Fruit fly (Drosophila melanogaster) whole organism, wandering third instar larva: Measurements from ENCODE around the gene CG43915.

ENCODE experiments used
- Abd-B ChIP-seq: fragments of >200 bp; optimal IDR thresholded peaks from 2 replicates; lab custom pipeline; 2017; ENCODE audit warnings: missing biosample characterization, missing genetic modification characterization
- CG32264 ChIP-seq: fragments of 200-800 bp; sonication (Bioruptor generic); optimal IDR thresholded peaks from 2 replicates; lab custom pipeline; 2016; ENCODE audit warnings: missing biosample characterization, missing genetic modification characterization
- CrebA ChIP-seq: fragments of 200-800 bp; sonication (Bioruptor generic); optimal IDR thresholded peaks from 2 replicates; lab custom pipeline; 2016; ENCODE audit warnings: missing biosample characterization, mild to moderate bottlenecking, missing genetic modification characterization, borderline replicate concordance
- Dif ChIP-seq: fragments of 200-275, 200-300 bp; sonication (Bioruptor generic); optimal IDR thresholded peaks from 2 replicates; lab custom pipeline; 2018; ENCODE audit warnings: missing biosample characterization, missing genetic modification characterization; ENCODE audit not compliant: partially characterized antibody
- HLH106 ChIP-seq: fragments of 200-800 bp; optimal IDR thresholded peaks from 3 replicates; lab custom pipeline; 2019; ENCODE audit warnings: missing biosample characterization, mild to moderate bottlenecking, missing genetic modification characterization, moderate library complexity
- Hr78 ChIP-seq: fragments of >200 bp; optimal IDR thresholded peaks from 2 replicates; lab custom pipeline; 2017; ENCODE audit warnings: missing biosample characterization, missing genetic modification characterization
- Myc ChIP-seq: fragments of >200 bp; optimal IDR thresholded peaks from 2 replicates; lab custom pipeline; 2017
- N ChIP-seq: fragments of >200 bp; optimal IDR thresholded peaks from 2 replicates; lab custom pipeline; 2018; ENCODE audit warnings: missing biosample characterization, missing external identifiers, missing genetic modification characterization
- Rel ChIP-seq, 2 experiments: fragments of 200-800 bp; sonication (Bioruptor generic) in 1 of 2; optimal IDR thresholded peaks; 2 replicates in 1 of 2; 3 replicates in 1 of 2; lab custom pipeline; 2016 to 2019; ENCODE audit warnings: mild to moderate bottlenecking in 2 of 2, missing biosample characterization in 2 of 2, missing genetic modification characterization in 2 of 2, moderate library complexity in 1 of 2
- Sp1 ChIP-seq: fragments of 200-800 bp; sonication (Bioruptor generic); optimal IDR thresholded peaks from 3 replicates; lab custom pipeline; 2019; ENCODE audit warnings: missing biosample characterization, mild to moderate bottlenecking, missing genetic modification characterization, moderate library complexity
- Vsx2 ChIP-seq: fragments of 200-300, 225-300 bp; sonication (Bioruptor generic); optimal IDR thresholded peaks from 2 replicates; lab custom pipeline; 2018; ENCODE audit warnings: missing biosample characterization, missing genetic modification characterization; ENCODE audit not compliant: partially characterized antibody
- br ChIP-seq: fragments of 200-800 bp; sonication (Bioruptor generic); optimal IDR thresholded peaks from 2 replicates; lab custom pipeline; 2016; ENCODE audit warnings: missing biosample characterization, missing genetic modification characterization
- dmrt93B ChIP-seq: fragments of 200-800 bp; sonication (Bioruptor generic); optimal IDR thresholded peaks from 2 replicates; lab custom pipeline; 2018; ENCODE audit warnings: missing biosample characterization, mild to moderate bottlenecking, missing genetic modification characterization
- dsf ChIP-seq: sonication (Bioruptor generic); optimal IDR thresholded peaks from 2 replicates; lab custom pipeline; 2016; ENCODE audit warnings: missing biosample characterization, missing genetic modification characterization, borderline replicate concordance
- foxo ChIP-seq, 2 experiments: fragments of 200-800 bp; sonication (Bioruptor generic); optimal IDR thresholded peaks; 2 replicates in 1 of 2; 3 replicates in 1 of 2; lab custom pipeline; 2016 to 2017; ENCODE audit warnings: missing biosample characterization in 2 of 2, missing genetic modification characterization in 2 of 2
- fru ChIP-seq: fragments of 200-800 bp; sonication (Bioruptor generic); optimal IDR thresholded peaks from 3 replicates; lab custom pipeline; 2016; ENCODE audit warnings: missing biosample characterization, mild to moderate bottlenecking, missing genetic modification characterization
- h ChIP-seq: fragments of 200-800 bp; sonication (Bioruptor generic); optimal IDR thresholded peaks from 3 replicates; lab custom pipeline; 2016; ENCODE audit warnings: missing biosample characterization, mild to moderate bottlenecking, missing genetic modification characterization
- lola ChIP-seq: fragments of >200 bp; optimal IDR thresholded peaks from 2 replicates; lab custom pipeline; 2017; ENCODE audit warnings: missing biosample characterization, missing genetic modification characterization
- psq ChIP-seq: fragments of 200-800 bp; sonication (Bioruptor generic); optimal IDR thresholded peaks from 3 replicates; lab custom pipeline; 2017; ENCODE audit warnings: missing biosample characterization, mild to moderate bottlenecking, missing genetic modification characterization, moderate library complexity
- rgr ChIP-seq: fragments of 200-800 bp; sonication (Bioruptor generic); optimal IDR thresholded peaks from 3 replicates; lab custom pipeline; 2016; ENCODE audit warnings: missing biosample characterization, mild to moderate bottlenecking, missing genetic modification characterization
- sage ChIP-seq: fragments of 200-800 bp; sonication (Bioruptor generic); optimal IDR thresholded peaks from 2 replicates; lab custom pipeline; 2016; ENCODE audit warnings: missing biosample characterization, mild to moderate bottlenecking, missing genetic modification characterization
- sv ChIP-seq: fragments of 200-800 bp; sonication (Bioruptor generic); optimal IDR thresholded peaks from 3 replicates; lab custom pipeline; 2016; ENCODE audit warnings: missing biosample characterization, missing genetic modification characterization
- tai ChIP-seq: sonication (Bioruptor generic); optimal IDR thresholded peaks from 2 replicates; lab custom pipeline; 2016; ENCODE audit warnings: missing biosample characterization, missing genetic modification characterization
- usp ChIP-seq: fragments of >200 bp; optimal IDR thresholded peaks from 2 replicates; lab custom pipeline; 2017; ENCODE audit warnings: missing biosample characterization, missing genetic modification characterization
- woc ChIP-seq: sonication (Bioruptor generic); optimal IDR thresholded peaks from 2 replicates; lab custom pipeline; 2016; ENCODE audit warnings: missing biosample characterization, mild to moderate bottlenecking, missing genetic modification characterization

CG43915 gene

dm6 chr3L:3928943-3929785, 43.5 kb upstream of the CG43915 start:
- TF ChIP-seq Dif (GFP tag; lab: Kevin White, UChicago) (peak; percentile 5), h (GFP tag; lab: Kevin White, UChicago) (peak; percentile 38), Rel (GFP tag; optimal IDR thresholded peaks at IDR 0.05; lab: Kevin White, UChicago) (no peak), Rel (tag; optimal IDR thresholded peaks at IDR 0.05; lab: Kevin White, UChicago) (peak; percentile 44), CrebA (GFP tag; lab: Kevin White, UChicago) (no peak)

DNA sequence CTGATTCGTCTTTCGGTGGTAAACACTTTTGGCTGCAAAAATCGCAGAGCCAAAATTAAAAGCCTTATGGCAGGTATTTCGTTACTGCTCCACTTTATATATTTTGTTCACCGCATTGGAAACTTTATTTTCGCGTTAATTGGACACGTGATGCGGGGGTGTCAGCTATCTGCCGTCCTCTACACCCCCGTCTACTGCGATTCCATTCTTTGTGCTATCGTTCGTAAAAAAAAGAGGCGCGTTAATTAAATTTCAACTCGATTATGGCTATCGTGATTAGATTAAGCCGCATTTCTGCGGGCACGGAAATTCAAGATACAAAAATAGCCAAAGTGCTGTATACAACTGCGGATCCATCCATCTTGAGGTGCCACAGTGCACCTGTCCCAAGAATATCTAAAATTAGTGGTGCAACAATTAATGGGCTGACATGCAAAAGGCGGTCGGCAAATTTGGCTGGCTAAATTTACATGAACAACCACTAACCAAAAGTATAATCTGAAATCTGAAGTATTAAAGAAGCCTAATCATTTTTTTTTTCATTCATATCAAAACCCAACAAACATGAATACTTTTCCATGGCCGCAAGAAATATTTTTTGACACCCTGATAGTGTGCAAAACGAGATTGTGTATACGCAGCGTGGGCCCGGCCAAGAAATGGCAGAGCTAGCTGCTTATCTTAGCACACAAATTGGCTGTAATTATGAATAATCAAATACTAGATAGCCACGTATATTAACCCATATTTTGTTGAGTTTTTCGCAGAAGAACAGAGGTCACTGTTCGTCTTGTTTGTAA, 42.5 kb upstream of the CG43915 start:
- peak; percentile 20 for TF ChIP-seq rgr
- peak; percentile 9 for TF ChIP-seq psq
- TF ChIP-seq CG32264 (GFP tag; lab: Kevin White, UChicago) = no peak
- no peak for TF ChIP-seq dmrt93B
- TF ChIP-seq br (GFP tag; lab: Kevin White, UChicago) = no peak
- no peak for TF ChIP-seq Rel (GFP tag; optimal IDR thresholded peaks at IDR 0.05; lab: Kevin White, UChicago)
- TF ChIP-seq Rel (tag; optimal IDR thresholded peaks at IDR 0.05; lab: Kevin White, UChicago) = peak; percentile 23
- TF ChIP-seq Sp1 (GFP tag; lab: Kevin White, UChicago) = no peak
- no peak for TF ChIP-seq tai (GFP tag; lab: Kevin White, UChicago)
- no peak for TF ChIP-seq N (GFP tag; lab: Kevin White, UChicago)
- TF ChIP-seq h (GFP tag; lab: Kevin White, UChicago) = peak; percentile 27
- no peak for TF ChIP-seq HLH106 (tag; lab: Kevin White, UChicago)
- no peak for TF ChIP-seq CrebA (GFP tag; lab: Kevin White, UChicago)
- peak; percentile 70 for TF ChIP-seq Vsx2 (GFP tag; lab: Kevin White, UChicago)
- TF ChIP-seq, all 38 proteins: peak for 5

DNA sequence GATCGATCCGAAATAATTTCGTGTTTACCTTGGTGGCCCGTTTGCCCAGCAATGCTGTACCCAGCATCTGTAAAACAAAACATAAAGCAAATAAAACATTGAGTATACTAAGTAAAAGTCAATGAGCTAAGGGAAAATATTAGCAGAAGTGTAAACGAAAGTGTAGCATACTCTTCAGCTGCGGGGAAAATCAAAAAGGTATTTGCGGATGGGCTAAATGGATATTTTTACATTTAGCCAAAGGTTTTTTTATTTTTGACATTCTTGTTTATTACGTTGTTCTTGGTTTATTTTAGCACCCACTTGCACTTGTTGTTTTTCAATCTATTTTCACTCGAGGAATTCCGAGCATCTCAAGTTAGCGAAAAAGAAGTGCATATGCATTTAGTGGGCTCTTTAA, 41.8 kb upstream of the CG43915 start:
- TF ChIP-seq Myc (lab: Kevin White, UChicago) (peak; percentile 60), dmrt93B (no peak), Abd-B (GFP tag; lab: Kevin White, UChicago) (no peak), N (GFP tag; lab: Kevin White, UChicago) (no peak), tai (GFP tag; lab: Kevin White, UChicago) (peak; percentile 36)

dm6 chr3L:3931778-3932177, 40.9 kb upstream of the CG43915 start:
- no peak for TF ChIP-seq foxo (GFP tag; optimal IDR thresholded peaks at IDR 0.05; lab: Kevin White, UChicago)
- TF ChIP-seq Hr78 = no peak
- no peak for TF ChIP-seq lola (GFP tag; lab: Kevin White, UChicago)
- no peak for TF ChIP-seq woc (GFP tag; lab: Kevin White, UChicago)
- no peak for TF ChIP-seq Vsx2 (GFP tag; lab: Kevin White, UChicago)
- no peak for TF ChIP-seq sage (GFP tag; lab: Kevin White, UChicago)
- no peak for TF ChIP-seq Abd-B (GFP tag; lab: Kevin White, UChicago)
- no peak for TF ChIP-seq N (GFP tag; lab: Kevin White, UChicago)
- TF ChIP-seq CG32264 (GFP tag; lab: Kevin White, UChicago) = no peak
- TF ChIP-seq sv (GFP tag; lab: Kevin White, UChicago) = no peak
- no peak for TF ChIP-seq usp (GFP tag; lab: Kevin White, UChicago)
- TF ChIP-seq fru = no peak
- TF ChIP-seq dsf (GFP tag; lab: Kevin White, UChicago) = no peak

DNA sequence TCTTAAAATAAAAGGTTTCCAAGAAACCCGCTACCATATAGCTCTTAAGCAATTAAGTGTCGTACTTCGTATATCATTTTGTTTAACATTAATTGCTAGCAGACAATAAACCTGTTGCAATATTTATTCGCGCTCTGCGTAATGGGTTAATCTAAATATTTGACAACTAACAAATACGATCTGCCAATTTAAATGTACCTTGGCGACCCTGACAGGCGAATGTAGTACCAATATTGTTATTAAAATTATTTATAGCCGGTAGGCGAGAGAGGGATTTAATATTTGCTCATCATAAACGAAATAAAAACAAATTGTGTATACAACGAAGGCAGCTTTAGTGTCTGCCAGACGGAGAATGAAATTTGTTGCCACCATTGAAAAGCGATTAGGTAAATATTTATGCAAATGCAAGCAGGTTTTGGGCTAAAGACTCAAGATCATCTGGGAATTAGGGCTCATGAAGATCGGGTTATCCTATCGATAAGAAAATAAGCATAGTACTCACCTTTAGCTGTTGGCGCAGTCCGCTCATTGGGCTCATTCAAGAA, 39.9 kb upstream of the CG43915 start:
- TF ChIP-seq Hr78 (no peak), Dif (GFP tag; lab: Kevin White, UChicago) (no peak), tai (GFP tag; lab: Kevin White, UChicago) (peak; percentile 10)
